Worm (Caenorhabditis elegans): ENCODE data around the gene F54D5.7.
A peak's percentile ranks its signal among the peaks of the same experiment; 100 is the strongest.

The F54D5.7 gene

ce11 chrII:11537115-11537514 lies 10.2 kb upstream of the F54D5.7 start (continued):
- TF ChIP-seq repo-1 (tag; optimal IDR thresholded peaks at IDR 0.05) (no peak), attf-6 (GFP tag; IDR thresholded peaks at IDR 0.05) (0 out of 2 replicates have a peak, but pooled peaks have one; percentile 54), hmg-20 (GFP tag; IDR thresholded peaks at IDR 0.05) (no peak), ceh-40 (GFP tag; IDR thresholded peaks at IDR 0.05) (no peak), nfyb-1 (GFP tag; IDR thresholded peaks at IDR 0.05) (no peak), tbp1 (GFP tag; optimal IDR thresholded peaks at IDR 0.05) (peak; percentile 59), madf-3 (GFP tag; IDR thresholded peaks at IDR 0.05) (peak; percentile 92), akir-1 (GFP tag; optimal IDR thresholded peaks at IDR 0.05) (no peak), F49E8.2 (tag; optimal IDR thresholded peaks at IDR 0.05; ENCODE audit: insufficient read depth) (no peak), fkh-3 (tag; optimal IDR thresholded peaks at IDR 0.05) (no peak), F55B11.4 (tag; optimal IDR thresholded peaks at IDR 0.05; ENCODE audit: borderline replicate concordance, insufficient read depth) (no peak), F37B4.10 (GFP tag; IDR thresholded peaks at IDR 0.05) (peak; percentile 78; the same call in 1 of the 2 replicates), T07F8.4 (tag; optimal IDR thresholded peaks at IDR 0.05) (no peak), ceh-100 (GFP tag; IDR thresholded peaks at IDR 0.05) (peak; percentile 84), nhr-80 (tag; optimal IDR thresholded peaks at IDR 0.05) (no peak), nhr-120 (GFP tag; IDR thresholded peaks at IDR 0.05) (no peak), lir-1 (GFP tag; conservative IDR thresholded peaks at IDR 0.05) (peak; percentile 79; the same call in 1 of the 2 replicates), nhr-179 (tag; optimal IDR thresholded peaks at IDR 0.05) (no peak), let-607 (tag; optimal IDR thresholded peaks at IDR 0.05) (no peak), tlf-1 (GFP tag; optimal IDR thresholded peaks at IDR 0.05) (peak; percentile 81), K11D2.4 (GFP tag; IDR thresholded peaks at IDR 0.05) (no peak), xnd-1 (tag; optimal IDR thresholded peaks at IDR 0.05) (peak; percentile 95), ceh-91 (GFP tag; IDR thresholded peaks at IDR 0.05) (peak; percentile 94), C06A6.2 (GFP tag; conservative IDR thresholded peaks at IDR 0.05) (no peak), ztf-25 (GFP tag; IDR thresholded peaks at IDR 0.05) (no peak), hlh-26 (GFP tag; conservative IDR thresholded peaks at IDR 0.05) (no peak), hsf-1 (GFP tag; IDR thresholded peaks at IDR 0.05) (peak; percentile 90), ceh-27 (GFP tag; optimal IDR thresholded peaks at IDR 0.05) (peak; percentile 6), D2030.7 (GFP tag; IDR thresholded peaks at IDR 0.05) (peak; percentile 95), Y95B8A.8 (GFP tag; IDR thresholded peaks at IDR 0.05) (peak; percentile 81; the same call in 1 of the 2 replicates), hmg-1.2 (GFP tag; IDR thresholded peaks at IDR 0.05) (peak; percentile 92), cebp-1 (GFP tag; IDR thresholded peaks at IDR 0.05) (0 out of 2 replicates have a peak, but pooled peaks have one; percentile 27), cebp-1 (tag; optimal IDR thresholded peaks at IDR 0.05) (no peak), Y67H2A.10 (GFP tag; conservative IDR thresholded peaks at IDR 0.05) (no peak), unc-62 (GFP tag; optimal IDR thresholded peaks at IDR 0.05) (no peak), mxl-1 (tag; optimal IDR thresholded peaks at IDR 0.05) (no peak), lin-54 (GFP tag; optimal IDR thresholded peaks at IDR 0.05) (peak; percentile 81), nfya-1 (tag; optimal IDR thresholded peaks at IDR 0.05; ENCODE audit: borderline replicate concordance, insufficient read depth) (no peak), ceh-58 (GFP tag; IDR thresholded peaks at IDR 0.05) (0 out of 2 replicates have a peak, but pooled peaks have one; percentile 20), ama-1 (optimal IDR thresholded peaks at IDR 0.05) (no peak), ama-1 (GFP tag; optimal IDR thresholded peaks at IDR 0.05) (no peak), him-1 (tag; optimal IDR thresholded peaks at IDR 0.05) (peak; percentile 30), nfya-2 (GFP tag; IDR thresholded peaks at IDR 0.05) (no peak), mes-4 (tag; optimal IDR thresholded peaks at IDR 0.05) (no peak), snpc-1.1 (tag; optimal IDR thresholded peaks at IDR 0.05; ENCODE audit: insufficient read depth) (no peak), egl-18 (GFP tag; IDR thresholded peaks at IDR 0.05) (no peak), die-1 (tag; optimal IDR thresholded peaks at IDR 0.05) (no peak), B0336.3 (GFP tag; IDR thresholded peaks at IDR 0.05) (peak; percentile 71), Y53G8AR.9 (GFP tag; conservative IDR thresholded peaks at IDR 0.05) (0 out of 2 replicates have a peak, but pooled peaks have one; percentile 68)
